Worm (Caenorhabditis elegans) whole organism, L2 larva: Measurements from ENCODE around the gene ceh-86.

ENCODE experiments used
- ZK546.5 ChIP-seq: sonication (generic microtip); optimal IDR thresholded peaks from 2 replicates; lab custom pipeline; 2017; ENCODE audit warnings: missing biosample characterization, missing genetic modification characterization
- ama-1 ChIP-seq: fragments of 150-350 bp; optimal IDR thresholded peaks from 2 replicates; lab custom pipeline; 2018; ENCODE audit warnings: inconsistent platforms
- nhr-10 ChIP-seq: sonication (generic microtip); optimal IDR thresholded peaks from 2 replicates; lab custom pipeline; 2017; ENCODE audit warnings: missing biosample characterization, missing genetic modification characterization
- nhr-21 ChIP-seq: fragments of 150-350 bp; optimal IDR thresholded peaks from 2 replicates; lab custom pipeline; 2014; ENCODE audit warnings: missing biosample characterization, missing genetic modification characterization
- sem-4 ChIP-seq: fragments of 150-350 bp; optimal IDR thresholded peaks from 2 replicates; lab custom pipeline; 2014; ENCODE audit warnings: missing biosample characterization, missing genetic modification reagents, missing genetic modification characterization
- snpc-4 ChIP-seq: fragments of 150-350 bp; optimal IDR thresholded peaks from 2 replicates; lab custom pipeline; 2014; ENCODE audit warnings: missing biosample characterization, missing genetic modification characterization
- unc-62 ChIP-seq: fragments of 150-350 bp; optimal IDR thresholded peaks from 2 replicates; lab custom pipeline; 2014; ENCODE audit warnings: missing biosample characterization, missing genetic modification reagents, missing genetic modification characterization

DNA sequence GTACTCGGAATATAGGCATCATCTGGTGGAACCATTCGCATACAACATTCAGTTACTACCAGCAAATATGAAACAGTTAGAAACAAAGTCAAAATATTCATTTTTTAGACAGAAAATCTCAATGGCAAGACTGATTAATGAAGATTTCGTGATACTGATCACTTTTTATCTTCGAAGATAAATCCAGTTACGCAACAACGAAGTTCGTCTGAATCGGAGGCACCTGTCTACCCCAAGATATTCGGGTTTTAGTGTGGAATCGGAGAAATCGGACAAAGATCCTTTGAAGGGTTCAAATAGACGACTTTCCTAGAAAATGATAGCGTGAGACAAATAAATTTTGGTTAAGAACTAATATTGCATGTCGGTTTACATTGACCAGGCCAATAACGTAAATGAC lies 36.0 kb downstream of the ceh-86 start, which contains the start of gene F16G10.13:
- TF ChIP-seq sem-4 (tag; lab: Kevin White, UChicago) (no peak), ama-1 (lab: Kevin White, UChicago) (no peak), unc-62 (GFP tag; lab: Kevin White, UChicago) (no peak), nhr-21 (tag; lab: Kevin White, UChicago) (no peak), nhr-10 (no peak), snpc-4 (tag; lab: Kevin White, UChicago) (no peak), ZK546.5 (tag; lab: Kevin White, UChicago) (no peak)
